Fruit fly (Drosophila melanogaster) whole organism, embryonic: ENCODE measurements around the gene tutl.

Experiments
- CG14667 ChIP-seq: fragments of 200-800 bp; sonication (Bioruptor generic); IDR thresholded peaks from 2 replicates; pipeline ENCODE4 v1.3.6; 2022; ENCODE audit warnings: missing biosample characterization, missing genetic modification characterization
- CG17912 ChIP-seq: fragments of 200-800 bp; sonication (Bioruptor generic); optimal IDR thresholded peaks from 2 replicates; lab custom pipeline; 2018; ENCODE audit warnings: missing biosample characterization, mild to moderate bottlenecking, missing genetic modification characterization
- CG1792 ChIP-seq: fragments of 200-800 bp; sonication (Bioruptor generic); optimal IDR thresholded peaks from 2 replicates; lab custom pipeline; 2016; ENCODE audit warnings: missing biosample characterization, missing genetic modification characterization
- CG33213 ChIP-seq: fragments of 200-800 bp; sonication (Bioruptor generic); optimal IDR thresholded peaks from 3 replicates; lab custom pipeline; 2016; ENCODE audit warnings: missing biosample characterization, missing genetic modification characterization
- CG8478 ChIP-seq: fragments of >200 bp; optimal IDR thresholded peaks from 2 replicates; lab custom pipeline; 2018
- Poxn ChIP-seq: fragments of 200-800 bp; sonication (Bioruptor generic); IDR thresholded peaks from 2 replicates; pipeline ENCODE4 v1.3.6; 2022; ENCODE audit warnings: missing biosample characterization, missing genetic modification characterization
- Rfx ChIP-seq: fragments of 200-800 bp; sonication (Bioruptor generic); IDR thresholded peaks from 2 replicates; pipeline ENCODE4 v1.3.6; 2022; ENCODE audit warnings: missing biosample characterization, missing genetic modification characterization
- bigmax ChIP-seq: fragments of 200-800 bp; sonication (Bioruptor generic); optimal IDR thresholded peaks from 2 replicates; lab custom pipeline; 2018; ENCODE audit warnings: missing biosample characterization, mild to moderate bottlenecking, missing genetic modification characterization
- her ChIP-seq: fragments of 200-800 bp; sonication (Bioruptor generic); optimal IDR thresholded peaks from 2 replicates; lab custom pipeline; 2016; ENCODE audit warnings: missing biosample characterization, missing genetic modification characterization

- TF ChIP-seq CG1792 (GFP tag; lab: Kevin White, UChicago) (no peak), CG14667 (GFP tag; lab: Robert Waterston, UW) (no peak), Rfx (GFP tag; lab: Robert Waterston, UW) (no peak), bigmax (no peak), Poxn (GFP tag; lab: Robert Waterston, UW) (no peak), her (GFP tag; lab: Kevin White, UChicago) (no peak), CG8478 (lab: Kevin White, UChicago) (no peak), CG33213 (no peak), CG17912 (GFP tag; lab: Kevin White, UChicago) (no peak)
These were observed 49.6 kb downstream of the tutl start for dm6 chr2L:4332583-4332961.
